Worm (Caenorhabditis elegans): ENCODE results near the gene F47B10.8.
A peak's percentile ranks its signal among the peaks of the same experiment; 100 is the strongest.

F47B10.8 gene

ce11 chrX:10900952-10901351, 9.7 kb downstream of the F47B10.8 start (continued):
- TF ChIP-seq F57C9.4 (tag; optimal IDR thresholded peaks at IDR 0.05) (no peak), let-607 (tag; optimal IDR thresholded peaks at IDR 0.05) (no peak), C06A6.2 (GFP tag; conservative IDR thresholded peaks at IDR 0.05) (no peak), chd-7 (tag; optimal IDR thresholded peaks at IDR 0.05) (peak; percentile 45), K12H6.12 (tag; optimal IDR thresholded peaks at IDR 0.05) (peak; percentile 57), madf-3 (GFP tag; IDR thresholded peaks at IDR 0.05) (no peak), dox-1 (GFP tag; IDR thresholded peaks at IDR 0.05) (peak; percentile 49; the same call in 1 of the 2 replicates), cebp-1 (GFP tag; IDR thresholded peaks at IDR 0.05) (no peak), cebp-1 (tag; optimal IDR thresholded peaks at IDR 0.05) (peak; percentile 35), D2030.7 (GFP tag; IDR thresholded peaks at IDR 0.05) (no peak), hmg-1.2 (GFP tag; IDR thresholded peaks at IDR 0.05) (peak; percentile 40; the same call in 1 of the 2 replicates), nfya-1 (tag; optimal IDR thresholded peaks at IDR 0.05; ENCODE audit: borderline replicate concordance, insufficient read depth) (no peak), sptf-2 (GFP tag; optimal IDR thresholded peaks at IDR 0.05) (no peak), madf-8 (GFP tag; conservative IDR thresholded peaks at IDR 0.05) (no peak), Y67H2A.10 (GFP tag; conservative IDR thresholded peaks at IDR 0.05) (no peak), ceh-27 (GFP tag; optimal IDR thresholded peaks at IDR 0.05) (no peak), mxl-1 (tag; optimal IDR thresholded peaks at IDR 0.05) (no peak), akir-1 (GFP tag; optimal IDR thresholded peaks at IDR 0.05) (no peak), ZK185.1 (tag; optimal IDR thresholded peaks at IDR 0.05; ENCODE audit: poor library complexity, severe bottlenecking) (peak; percentile 31), snpc-4 (GFP tag; optimal IDR thresholded peaks at IDR 0.05) (no peak), snpc-4 (tag; optimal IDR thresholded peaks at IDR 0.05) (no peak), bed-2 (GFP tag; IDR thresholded peaks at IDR 0.05) (no peak), somi-1 (GFP tag; optimal IDR thresholded peaks at IDR 0.05) (peak; percentile 45)

ce11 chrX:10900079-10900724, 10.4 kb downstream of the F47B10.8 start, which contains the start of gene suca-1:
Gene suca-1 (minus strand): TSS chrX:10900114.
- TF ChIP-seq C17E4.6 (GFP tag; IDR thresholded peaks at IDR 0.05) (no peak), dox-1 (GFP tag; IDR thresholded peaks at IDR 0.05) (peak; percentile 45), nhr-80 (tag; optimal IDR thresholded peaks at IDR 0.05) (peak; percentile 85), lin-40 (tag; optimal IDR thresholded peaks at IDR 0.05) (peak; percentile 8), somi-1 (GFP tag; optimal IDR thresholded peaks at IDR 0.05) (no peak), ZK185.1 (tag; optimal IDR thresholded peaks at IDR 0.05; ENCODE audit: poor library complexity, severe bottlenecking) (no peak), F33H1.4 (GFP tag; IDR thresholded peaks at IDR 0.05) (no peak)

ce11 chrX:10896498-10896897, 14.1 kb downstream of the F47B10.8 start, which contains the start of gene haly-1:
Gene haly-1 (minus strand): TSS chrX:10896598.
- TF ChIP-seq attf-6 (GFP tag; IDR thresholded peaks at IDR 0.05) (no peak), ZK185.1 (tag; optimal IDR thresholded peaks at IDR 0.05; ENCODE audit: poor library complexity, severe bottlenecking) (no peak), let-526 (GFP tag; IDR thresholded peaks at IDR 0.05) (no peak), ekl-4 (GFP tag; IDR thresholded peaks at IDR 0.05) (no peak), attf-3 (GFP tag; conservative IDR thresholded peaks at IDR 0.05) (no peak), ceh-40 (GFP tag; IDR thresholded peaks at IDR 0.05) (no peak), lin-35 (GFP tag; optimal IDR thresholded peaks at IDR 0.05) (no peak), rcor-1 (GFP tag; IDR thresholded peaks at IDR 0.05) (no peak), nfyb-1 (GFP tag; IDR thresholded peaks at IDR 0.05) (no peak), ceh-27 (GFP tag; optimal IDR thresholded peaks at IDR 0.05) (no peak), unc-62 (GFP tag; optimal IDR thresholded peaks at IDR 0.05) (no peak), attf-5 (GFP tag; optimal IDR thresholded peaks at IDR 0.05) (no peak)

Measured in whole organism, young adult.